Worm (Caenorhabditis elegans) whole organism, L3 larva: ENCODE data around the gene C25D7.5.
"Not testable (repeated sequence)": the region's sequence is repeated elsewhere in the genome, so short reads cannot be mapped to it uniquely, and the experiment has no call there.

ENCODE experiments used
- R02D3.7 ChIP-seq: fragments of 150-350 bp; optimal IDR thresholded peaks from 2 replicates; lab custom pipeline; 2014; ENCODE audit warnings: missing biosample characterization, missing genetic modification characterization
- ZK546.5 ChIP-seq: sonication (generic microtip); optimal IDR thresholded peaks from 2 replicates; lab custom pipeline; 2017; ENCODE audit warnings: missing biosample characterization, missing genetic modification characterization
- ama-1 ChIP-seq: fragments of 150-350 bp; optimal IDR thresholded peaks from 2 replicates; lab custom pipeline; 2018
- ceh-28 ChIP-seq: fragments of 150-350 bp; optimal IDR thresholded peaks from 2 replicates; lab custom pipeline; 2014; ENCODE audit warnings: missing biosample characterization, missing genetic modification reagents, missing genetic modification characterization
- ceh-82 ChIP-seq: fragments of 150-350 bp; optimal IDR thresholded peaks from 2 replicates; lab custom pipeline; 2014; ENCODE audit warnings: missing biosample characterization, missing genetic modification characterization
- ceh-9 ChIP-seq: sonication (generic microtip); optimal IDR thresholded peaks from 2 replicates; lab custom pipeline; 2018; ENCODE audit warnings: missing biosample characterization, missing genetic modification characterization
- daf-12 ChIP-seq: fragments of 150-350 bp; optimal IDR thresholded peaks from 2 replicates; lab custom pipeline; 2014; ENCODE audit warnings: missing biosample characterization, missing genetic modification reagents, missing genetic modification characterization
- egl-27 ChIP-seq: sonication (generic microtip); optimal IDR thresholded peaks from 4 replicates; lab custom pipeline; 2017; ENCODE audit warnings: missing biosample characterization, missing genetic modification reagents, missing genetic modification characterization
- egl-5 ChIP-seq: fragments of 150-350 bp; optimal IDR thresholded peaks from 2 replicates; lab custom pipeline; 2017; ENCODE audit warnings: missing biosample characterization, missing genetic modification reagents, missing genetic modification characterization, inconsistent platforms
- elt-1 ChIP-seq: fragments of 150-350 bp; optimal IDR thresholded peaks from 2 replicates; lab custom pipeline; 2014; ENCODE audit warnings: missing biosample characterization, missing genetic modification characterization
- elt-2 ChIP-seq: sonication (generic microtip); optimal IDR thresholded peaks from 2 replicates; lab custom pipeline; 2016; ENCODE audit warnings: missing genetic modification reagents, mild to moderate bottlenecking, missing genetic modification characterization, missing compliant biosample characterization
- eor-1 ChIP-seq, 2 experiments: fragments of 150-350 bp; optimal IDR thresholded peaks; 2 replicates each; lab custom pipeline; 2014 to 2018; ENCODE audit warnings: missing biosample characterization in 2 of 2, missing genetic modification characterization in 2 of 2
- fkh-10 ChIP-seq: sonication (generic microtip); optimal IDR thresholded peaks from 2 replicates; lab custom pipeline; 2017; ENCODE audit warnings: missing biosample characterization, missing genetic modification reagents, missing genetic modification characterization
- fos-1 ChIP-seq: fragments of 150-350 bp; optimal IDR thresholded peaks from 2 replicates; lab custom pipeline; 2014; ENCODE audit warnings: missing biosample characterization, missing genetic modification characterization
- lin-15B ChIP-seq: fragments of 150-350 bp; optimal IDR thresholded peaks from 2 replicates; lab custom pipeline; 2014; ENCODE audit warnings: missing biosample characterization, missing genetic modification characterization
- mdl-1 ChIP-seq: fragments of 150-350 bp; optimal IDR thresholded peaks from 2 replicates; lab custom pipeline; 2014; ENCODE audit warnings: missing biosample characterization, missing genetic modification characterization
- mml-1 ChIP-seq: fragments of 150-350 bp; sonication (generic microtip); optimal IDR thresholded peaks from 3 replicates; lab custom pipeline; 2014; ENCODE audit warnings: missing biosample characterization, missing genetic modification characterization
- nfya-1 ChIP-seq: sonication (generic microtip); optimal IDR thresholded peaks from 2 replicates; lab custom pipeline; 2017; ENCODE audit warnings: missing genetic modification characterization, mild to moderate bottlenecking, missing compliant biosample characterization, antibody characterized with exemption, moderate library complexity; ENCODE audit not compliant: insufficient read depth
- nhr-11 ChIP-seq: fragments of 150-350 bp; optimal IDR thresholded peaks from 2 replicates; lab custom pipeline; 2014; ENCODE audit warnings: missing biosample characterization, missing genetic modification characterization
- nhr-12 ChIP-seq: fragments of 150-350 bp; optimal IDR thresholded peaks from 2 replicates; lab custom pipeline; 2014; ENCODE audit warnings: missing biosample characterization, missing genetic modification characterization
- nhr-23 ChIP-seq: fragments of 150-350 bp; optimal IDR thresholded peaks from 2 replicates; lab custom pipeline; 2014; ENCODE audit warnings: missing biosample characterization, missing genetic modification reagents, missing genetic modification characterization
- nhr-237 ChIP-seq: fragments of 150-350 bp; optimal IDR thresholded peaks from 2 replicates; lab custom pipeline; 2014; ENCODE audit warnings: missing biosample characterization, missing genetic modification characterization
- nhr-25 ChIP-seq: sonication (generic microtip); optimal IDR thresholded peaks from 2 replicates; lab custom pipeline; 2017; ENCODE audit warnings: missing biosample characterization, missing genetic modification characterization
- nhr-28 ChIP-seq: fragments of 150-350 bp; optimal IDR thresholded peaks from 2 replicates; lab custom pipeline; 2014; ENCODE audit warnings: missing biosample characterization, missing genetic modification characterization
- nhr-43 ChIP-seq: sonication (generic microtip); optimal IDR thresholded peaks from 2 replicates; lab custom pipeline; 2016; ENCODE audit warnings: mild to moderate bottlenecking, missing genetic modification characterization, missing compliant biosample characterization; ENCODE audit not compliant: poor library complexity, severe bottlenecking
- nhr-67 ChIP-seq: fragments of 150-350 bp; optimal IDR thresholded peaks from 2 replicates; lab custom pipeline; 2014; ENCODE audit warnings: missing biosample characterization, missing genetic modification characterization
- pha-4 ChIP-seq: fragments of 150-350 bp; optimal IDR thresholded peaks from 2 replicates; lab custom pipeline; 2014; ENCODE audit warnings: missing biosample characterization, missing genetic modification reagents, missing genetic modification characterization
- snpc-4 ChIP-seq: fragments of 150-350 bp; optimal IDR thresholded peaks from 2 replicates; lab custom pipeline; 2014; ENCODE audit warnings: missing biosample characterization, missing genetic modification characterization
- unc-39 ChIP-seq: sonication (generic microtip); optimal IDR thresholded peaks from 4 replicates; lab custom pipeline; 2017; ENCODE audit warnings: missing biosample characterization, missing genetic modification characterization
- unc-62 ChIP-seq: fragments of 150-350 bp; sonication (generic microtip); optimal IDR thresholded peaks from 4 replicates; lab custom pipeline; 2014; ENCODE audit warnings: missing biosample characterization, missing genetic modification reagents, missing genetic modification characterization
- zag-1 ChIP-seq: fragments of 150-350 bp; optimal IDR thresholded peaks from 2 replicates; lab custom pipeline; 2014; ENCODE audit warnings: missing biosample characterization, missing genetic modification characterization

The C25D7.5 gene

ce11 chrV:15023544-15023943, 28.9 kb upstream of the C25D7.5 start, which contains the start of gene F14H8.4:
TSS of gene F14H8.4 (plus strand) at chrV:15023844.
- TF ChIP-seq ama-1 (lab: Kevin White, UChicago): no peak
- no peak for TF ChIP-seq ceh-9 (tag; lab: Kevin White, UChicago)
- no peak for TF ChIP-seq eor-1 (tag; optimal IDR thresholded peaks at IDR 0.05; lab: Kevin White, UChicago)
- no peak for TF ChIP-seq egl-27 (tag; lab: Kevin White, UChicago)
- TF ChIP-seq unc-39 (tag; lab: Kevin White, UChicago): no peak
- no peak for TF ChIP-seq nhr-12 (tag; lab: Kevin White, UChicago)
- no peak for TF ChIP-seq mml-1 (tag; lab: Kevin White, UChicago)
- no peak for TF ChIP-seq nhr-28 (tag; lab: Kevin White, UChicago)
- TF ChIP-seq elt-2 (tag; lab: Kevin White, UChicago): no peak
- no peak for TF ChIP-seq ceh-82 (tag; lab: Kevin White, UChicago)
- TF ChIP-seq zag-1 (tag; lab: Kevin White, UChicago): no peak
- TF ChIP-seq fos-1 (tag; lab: Kevin White, UChicago): no peak
- TF ChIP-seq nhr-11 (tag; lab: Kevin White, UChicago): no peak
- no peak for TF ChIP-seq fkh-10
- TF ChIP-seq pha-4: no peak
- no peak for TF ChIP-seq unc-62 (GFP tag; lab: Kevin White, UChicago)
- TF ChIP-seq mdl-1: no peak
- TF ChIP-seq nhr-237 (tag; lab: Kevin White, UChicago): no peak
- no peak for TF ChIP-seq snpc-4 (tag; lab: Kevin White, UChicago)
- no peak for TF ChIP-seq ZK546.5 (tag; lab: Kevin White, UChicago)

ce11 chrV:15028896-15029519, 23.4 kb upstream of the C25D7.5 start, which contains the start of gene F14H8.8:
TSS of gene F14H8.8 (plus strand) at chrV:15029469.
- TF ChIP-seq nhr-23 (tag; lab: Kevin White, UChicago): peak; percentile 23
- TF ChIP-seq elt-1 (tag; lab: Kevin White, UChicago): no peak
- TF ChIP-seq nhr-43: peak; percentile 3
- peak; percentile 62 for TF ChIP-seq nhr-25 (tag; lab: Kevin White, UChicago)
- TF ChIP-seq lin-15B (tag; lab: Kevin White, UChicago): peak; percentile 6
- TF ChIP-seq snpc-4 (tag; lab: Kevin White, UChicago): peak; percentile 93
- peak; percentile 32 for TF ChIP-seq nfya-1
- no peak for TF ChIP-seq ceh-28 (tag; lab: Kevin White, UChicago)
- no peak for TF ChIP-seq R02D3.7 (tag; lab: Kevin White, UChicago)
- no peak for TF ChIP-seq nhr-67

- not testable (repeated sequence) for TF ChIP-seq egl-27 (tag; lab: Kevin White, UChicago); ama-1 (lab: Kevin White, UChicago); unc-62 (GFP tag; lab: Kevin White, UChicago)
Observed at ce11 chrV:15031373-15031772, 21.1 kb upstream of the C25D7.5 start, which contains the start of gene cng-1. TSS of gene cng-1 (minus strand) at chrV:15031473.

ce11 chrV:15036769-15037168, 15.7 kb upstream of the C25D7.5 start, which contains the start of gene melo-3:
TSS of gene melo-3 (minus strand) at chrV:15036869.
- TF ChIP-seq ceh-9, snpc-4, nhr-25 (tag; lab: Kevin White, UChicago): not testable (repeated sequence)
- TF ChIP-seq, all 47 proteins: peak for 0; not testable (repeated sequence) for 47

ce11 chrV:15048107-15048506, 4.3 kb upstream of the C25D7.5 start, which contains the start of gene sdc-3:
TSS of gene sdc-3 (minus strand) at chrV:15048207.
- TF ChIP-seq daf-12: no peak
- TF ChIP-seq ama-1 (lab: Kevin White, UChicago): no peak
- no peak for TF ChIP-seq ceh-82 (tag; lab: Kevin White, UChicago)
- TF ChIP-seq unc-62 (GFP tag; lab: Kevin White, UChicago): no peak
- peak; percentile 4 for TF ChIP-seq elt-2 (tag; lab: Kevin White, UChicago)
- no peak for TF ChIP-seq nhr-43
- no peak for TF ChIP-seq nhr-12 (tag; lab: Kevin White, UChicago)
- no peak for TF ChIP-seq egl-5 (tag; lab: Kevin White, UChicago)
- TF ChIP-seq nhr-23 (tag; lab: Kevin White, UChicago): no peak
- TF ChIP-seq, all 47 proteins: peak for 1
